Fruit fly (Drosophila melanogaster): ENCODE results near the gene nesd.
A peak's percentile ranks its signal among the peaks of the same experiment; 100 is the strongest.

DNA sequence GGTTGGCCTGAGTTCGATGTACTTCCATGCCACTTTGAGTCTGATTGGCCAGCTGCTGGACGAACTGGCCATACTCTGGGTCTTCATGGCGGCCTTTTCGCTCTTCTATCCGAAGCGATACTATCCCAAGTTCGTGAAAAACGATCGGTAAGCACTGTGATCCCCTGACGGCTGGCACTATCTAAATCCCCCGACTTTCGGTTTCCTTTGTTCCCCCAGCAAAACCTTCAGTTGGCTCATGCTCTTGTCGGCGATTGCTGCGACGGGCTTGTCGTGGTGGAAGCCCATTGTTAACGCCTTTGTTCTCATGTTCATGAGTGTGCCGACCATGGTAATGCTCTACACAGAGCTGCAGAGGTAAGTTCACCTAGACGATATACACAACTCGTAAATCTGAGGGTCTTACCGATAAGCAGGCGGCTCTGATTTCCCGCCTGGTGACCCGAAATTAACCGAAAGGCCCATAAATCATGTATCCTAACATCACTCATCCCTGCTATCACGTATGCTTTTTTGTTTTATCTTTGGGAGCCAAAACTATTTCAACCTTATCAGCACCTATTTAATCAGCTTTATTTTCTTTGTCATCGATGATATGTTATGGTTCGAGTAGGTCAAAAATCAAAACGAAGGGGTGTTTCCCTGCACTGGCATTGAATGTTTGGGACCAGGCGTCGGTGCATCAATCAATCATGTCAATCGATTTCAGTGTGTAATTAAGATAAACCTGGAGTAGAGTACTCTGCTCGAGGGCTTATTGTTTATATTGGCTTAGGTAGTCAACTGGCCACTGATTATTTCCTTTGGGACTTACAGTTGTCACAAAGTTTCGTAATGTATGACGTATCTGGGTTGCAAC, 24.4 kb upstream of the nesd start:
- TF ChIP-seq vri (GFP tag; optimal IDR thresholded peaks at IDR 0.05) (peak; percentile 42), CG11902 (GFP tag; optimal IDR thresholded peaks at IDR 0.05) (no peak), Ets21C (GFP tag; optimal IDR thresholded peaks at IDR 0.05) (no peak)
